Fruit fly (Drosophila melanogaster) whole organism, pupa: ENCODE measurements around the gene JMJD6.
A peak's percentile ranks its signal among the peaks of the same experiment; 100 is the strongest.

ENCODE experiments used
- CG10348 ChIP-seq: fragments of 200-800 bp; sonication (Bioruptor generic); IDR thresholded peaks from 2 replicates; pipeline ENCODE4 v1.3.6; 2022; ENCODE audit warnings: missing biosample characterization, missing genetic modification characterization
- CG12605 ChIP-seq: fragments of 200-800 bp; sonication (Bioruptor generic); IDR thresholded peaks from 2 replicates; pipeline ENCODE4 v1.3.6; 2022; ENCODE audit warnings: missing biosample characterization, missing genetic modification characterization
- CG13204 ChIP-seq: fragments of 200-800 bp; sonication (Bioruptor generic); optimal IDR thresholded peaks from 2 replicates; lab custom pipeline; 2018; ENCODE audit warnings: missing biosample characterization, mild to moderate bottlenecking, missing genetic modification characterization, moderate library complexity
- CG14655 ChIP-seq: fragments of 200-800 bp; sonication (Bioruptor generic); optimal IDR thresholded peaks from 3 replicates; lab custom pipeline; 2017; ENCODE audit warnings: mild to moderate bottlenecking, missing biosample characterization, missing genetic modification reagents, missing genetic modification characterization
- CG15710 ChIP-seq: fragments of 200-800 bp; sonication (Bioruptor generic); optimal IDR thresholded peaks from 2 replicates; lab custom pipeline; 2018; ENCODE audit warnings: missing biosample characterization, mild to moderate bottlenecking, missing genetic modification characterization, moderate library complexity
- CG17806 ChIP-seq: fragments of 200-800 bp; sonication (Bioruptor generic); optimal IDR thresholded peaks from 2 replicates; lab custom pipeline; 2018; ENCODE audit warnings: missing biosample characterization, mild to moderate bottlenecking, missing genetic modification characterization, moderate library complexity
- CG32121 ChIP-seq: fragments of 200-800 bp; sonication (Bioruptor generic); IDR thresholded peaks from 2 replicates; pipeline ENCODE4 v1.3.6; 2022; ENCODE audit warnings: missing biosample characterization, missing genetic modification characterization
- CG34367 ChIP-seq: fragments of 200-800 bp; sonication (Bioruptor generic); optimal IDR thresholded peaks from 2 replicates; lab custom pipeline; 2018; ENCODE audit warnings: missing biosample characterization, mild to moderate bottlenecking, missing genetic modification characterization
- CG4496 ChIP-seq: fragments of 200-800 bp; sonication (Bioruptor generic); IDR thresholded peaks from 3 replicates; pipeline ENCODE4 v1.3.6; 2022; ENCODE audit warnings: missing biosample characterization, missing genetic modification characterization
- CG8159 ChIP-seq: fragments of 200-800 bp; sonication (Bioruptor generic); optimal IDR thresholded peaks from 3 replicates; lab custom pipeline; 2018; ENCODE audit warnings: missing biosample characterization, mild to moderate bottlenecking, missing genetic modification characterization, moderate library complexity
- CG8301 ChIP-seq: fragments of 200-800 bp; sonication (Bioruptor generic); optimal IDR thresholded peaks from 2 replicates; lab custom pipeline; 2018; ENCODE audit warnings: missing biosample characterization, mild to moderate bottlenecking, missing genetic modification characterization
- CG9948 ChIP-seq: fragments of 200-800 bp; sonication (Bioruptor generic); optimal IDR thresholded peaks from 2 replicates; lab custom pipeline; 2018; ENCODE audit warnings: missing biosample characterization, mild to moderate bottlenecking, missing genetic modification characterization, moderate library complexity
- D1 ChIP-seq: fragments of 200-800 bp; sonication (Bioruptor generic); optimal IDR thresholded peaks from 2 replicates; lab custom pipeline; 2018; ENCODE audit warnings: missing biosample characterization, mild to moderate bottlenecking, missing genetic modification characterization, moderate library complexity
- EcR ChIP-seq: fragments of 200-800 bp; sonication (Bioruptor generic); optimal IDR thresholded peaks from 3 replicates; lab custom pipeline; 2019; ENCODE audit warnings: missing biosample characterization, missing genetic modification characterization, mild to moderate bottlenecking, moderate library complexity, missing genetic modification reagents
- Ets98B ChIP-seq: fragments of 200-800 bp; sonication (Bioruptor generic); IDR thresholded peaks from 2 replicates; pipeline ENCODE4 v1.3.6; 2022; ENCODE audit warnings: missing biosample characterization, missing genetic modification characterization
- Pif1A ChIP-seq: fragments of 200-800 bp; sonication (Bioruptor generic); optimal IDR thresholded peaks from 3 replicates; lab custom pipeline; 2016; ENCODE audit warnings: missing biosample characterization, missing genetic modification characterization
- Pif1B ChIP-seq: fragments of 200-800 bp; sonication (Bioruptor generic); optimal IDR thresholded peaks from 3 replicates; lab custom pipeline; 2016; ENCODE audit warnings: missing biosample characterization, missing genetic modification characterization
- Snoo ChIP-seq: fragments of 200-800 bp; sonication (Bioruptor generic); optimal IDR thresholded peaks from 3 replicates; lab custom pipeline; 2017; ENCODE audit warnings: missing biosample characterization, mild to moderate bottlenecking, missing genetic modification characterization, inconsistent platforms
- fd96Ca ChIP-seq: fragments of 200-800 bp; sonication (Bioruptor generic); IDR thresholded peaks from 3 replicates; pipeline ENCODE4 v1.3.6; 2022; ENCODE audit warnings: missing biosample characterization, missing genetic modification characterization
- gl ChIP-seq: fragments of 200-800 bp; sonication (Bioruptor generic); optimal IDR thresholded peaks from 2 replicates; lab custom pipeline; 2018; ENCODE audit warnings: missing biosample characterization, mild to moderate bottlenecking, missing genetic modification characterization
- rn ChIP-seq: fragments of 200-800 bp; sonication (Bioruptor generic); IDR thresholded peaks from 2 replicates; pipeline ENCODE4 v1.3.6; 2022; ENCODE audit warnings: missing biosample characterization, missing genetic modification characterization

Gene JMJD6

DNA sequence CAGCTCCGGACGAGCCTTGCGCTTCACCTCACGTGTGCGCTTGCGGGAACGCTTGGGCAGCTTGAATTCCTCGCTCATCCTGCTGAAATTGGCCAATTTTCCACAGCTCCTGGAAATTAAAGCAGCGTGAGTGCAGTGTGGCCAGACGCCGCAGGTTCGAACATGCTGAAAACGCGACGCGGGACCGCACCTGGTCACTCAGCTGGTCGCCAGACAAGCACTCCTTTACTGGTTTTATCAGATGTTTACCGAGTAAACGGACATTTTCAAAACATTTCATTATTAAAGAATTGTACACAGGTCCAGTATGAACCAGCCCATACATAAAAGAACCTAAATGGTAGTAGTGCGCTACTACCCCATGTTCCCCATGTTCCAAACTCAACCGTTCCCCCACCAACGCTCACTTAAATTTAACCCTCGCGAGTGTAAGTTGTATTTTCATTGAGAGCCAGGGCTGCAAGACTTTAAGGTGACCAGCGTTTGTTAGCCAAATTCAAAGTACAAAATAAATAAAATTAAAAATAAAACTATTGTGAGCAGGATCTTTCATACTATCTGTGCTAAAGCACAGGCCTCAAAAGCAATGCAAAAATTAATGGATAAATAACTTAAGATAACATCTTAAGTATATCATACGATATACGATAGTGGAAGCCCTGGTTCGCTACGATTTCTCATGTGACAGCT is at the start of gene JMJD6, which contains the start of the genes CG7071 and Muted:
JMJD6 (minus strand) TSS at position 154 of the 690 bp plus-strand sequence.
CG7071 (plus strand) TSS at position 403 of the 690 bp plus-strand sequence.
Muted (plus strand) TSS at position 403 of the 690 bp plus-strand sequence.
- TF ChIP-seq CG9948 (tag; lab: Kevin White, UChicago) (peak; percentile 74), CG13204 (GFP tag; lab: Kevin White, UChicago) (no peak), CG15710 (peak; percentile 81), CG34367 (tag; lab: Kevin White, UChicago) (peak; percentile 65), CG12605 (GFP tag; lab: Robert Waterston, UW) (peak; percentile 36; the same call in 1 of the 2 replicates), Snoo (tag; lab: Kevin White, UChicago) (peak; percentile 73), fd96Ca (GFP tag; lab: Robert Waterston, UW) (peak; percentile 87; the same call in 2 of the 3 replicates), D1 (tag; lab: Kevin White, UChicago) (no peak), CG14655 (peak; percentile 83), rn (GFP tag; lab: Robert Waterston, UW) (peak; percentile 82), Pif1B (GFP tag; lab: Kevin White, UChicago) (peak; percentile 74), CG32121 (GFP tag; lab: Robert Waterston, UW) (peak; percentile 85), CG8159 (tag; lab: Kevin White, UChicago) (peak; percentile 78), CG17806 (tag; lab: Kevin White, UChicago) (peak; percentile 83), CG8301 (tag; lab: Kevin White, UChicago) (peak; percentile 77), Pif1A (GFP tag; lab: Kevin White, UChicago) (peak; percentile 87), CG10348 (no peak; the same call in 1 of the 2 replicates), EcR (no peak), Ets98B (GFP tag; lab: Robert Waterston, UW) (peak; percentile 85), CG4496 (peak; percentile 94), gl (tag; lab: Kevin White, UChicago) (peak; percentile 43)

DNA sequence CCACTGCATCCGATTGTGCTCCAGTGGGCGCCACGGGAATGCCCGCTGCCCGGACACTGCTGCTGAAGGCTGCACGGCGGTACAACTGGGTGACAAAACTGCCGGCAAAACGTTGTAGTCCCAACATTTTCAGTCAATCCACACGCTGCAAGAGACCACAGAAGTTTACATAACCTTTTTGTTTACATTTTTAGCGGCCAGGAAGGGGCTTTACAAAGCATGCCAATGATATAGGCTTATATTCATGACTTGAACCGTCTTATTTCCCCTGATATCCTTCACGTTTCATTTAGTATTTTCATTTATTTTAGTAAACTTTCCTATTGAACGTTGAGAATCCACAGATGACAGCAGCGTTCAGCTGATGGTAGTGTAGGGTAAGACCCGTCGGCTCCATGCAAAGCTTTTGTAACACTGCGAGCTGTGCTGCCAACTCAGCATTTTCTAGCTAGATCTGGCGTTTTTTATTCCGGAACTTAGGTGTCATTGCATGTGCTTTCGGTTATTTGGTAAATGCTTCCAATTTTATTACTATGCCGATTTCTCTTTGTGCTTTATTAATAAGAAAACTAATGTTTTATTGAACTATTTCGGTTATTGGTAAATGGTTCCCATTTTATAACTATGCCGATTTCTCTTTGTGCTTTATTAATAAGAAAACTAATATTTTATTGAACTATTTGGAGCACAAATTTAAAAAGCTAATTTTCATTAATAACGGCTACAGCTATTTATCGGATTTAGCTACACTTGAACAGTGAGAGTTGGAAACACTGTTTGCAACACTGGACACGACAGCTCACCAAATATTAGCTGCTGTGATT is 48.6 kb upstream of the JMJD6 start, which contains the start of the genes CG13850 and lqfR:
CG13850 (minus strand) TSS at position 379 of the 824 bp plus-strand sequence.
lqfR (plus strand) TSS at position 765 of the 824 bp plus-strand sequence.
- TF ChIP-seq CG32121 (GFP tag; lab: Robert Waterston, UW) (peak; percentile 45; the same call in 1 of the 2 replicates), CG12605 (GFP tag; lab: Robert Waterston, UW) (no peak), CG15710 (peak; percentile 64), CG14655 (no peak), Ets98B (GFP tag; lab: Robert Waterston, UW) (no peak), Pif1A (GFP tag; lab: Kevin White, UChicago) (no peak), CG9948 (tag; lab: Kevin White, UChicago) (peak; percentile 35), EcR (no peak), D1 (tag; lab: Kevin White, UChicago) (no peak), fd96Ca (GFP tag; lab: Robert Waterston, UW) (peak; percentile 70), CG13204 (GFP tag; lab: Kevin White, UChicago) (no peak), CG8159 (tag; lab: Kevin White, UChicago) (peak; percentile 62), CG4496 (no peak), CG34367 (tag; lab: Kevin White, UChicago) (no peak), CG10348 (0 out of 2 replicates have a peak, but pooled peaks have one; percentile 14), rn (GFP tag; lab: Robert Waterston, UW) (0 out of 2 replicates have a peak, but pooled peaks have one; percentile 9), CG8301 (tag; lab: Kevin White, UChicago) (no peak), Snoo (tag; lab: Kevin White, UChicago) (peak; percentile 70), CG17806 (tag; lab: Kevin White, UChicago) (peak; percentile 20), Pif1B (GFP tag; lab: Kevin White, UChicago) (peak; percentile 14)

DNA sequence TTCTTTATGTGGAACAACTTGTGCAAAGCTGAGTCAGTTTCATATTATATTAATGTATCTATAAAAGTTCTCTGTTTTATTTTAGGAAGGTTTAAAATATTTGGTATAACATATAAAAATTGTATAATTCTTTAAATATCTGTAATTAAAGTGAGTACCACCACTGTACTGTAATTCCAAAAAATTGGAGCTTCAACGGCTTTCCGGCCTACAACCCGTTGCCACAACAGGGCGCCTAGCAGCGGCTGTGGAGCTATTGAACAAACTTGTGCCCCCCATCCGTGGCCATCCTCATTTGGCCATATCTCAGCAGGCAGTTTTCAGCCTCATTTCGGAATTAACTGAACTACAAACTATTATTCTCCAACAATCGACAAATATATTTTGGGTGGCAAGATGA is 43.5 kb upstream of the JMJD6 start, which contains the start of gene CG13855:
CG13855 (plus strand) TSS at position 301 of the 400 bp plus-strand sequence.
- TF ChIP-seq CG8159 (tag; lab: Kevin White, UChicago) (no peak), CG10348 (no peak), gl (tag; lab: Kevin White, UChicago) (no peak)

DNA sequence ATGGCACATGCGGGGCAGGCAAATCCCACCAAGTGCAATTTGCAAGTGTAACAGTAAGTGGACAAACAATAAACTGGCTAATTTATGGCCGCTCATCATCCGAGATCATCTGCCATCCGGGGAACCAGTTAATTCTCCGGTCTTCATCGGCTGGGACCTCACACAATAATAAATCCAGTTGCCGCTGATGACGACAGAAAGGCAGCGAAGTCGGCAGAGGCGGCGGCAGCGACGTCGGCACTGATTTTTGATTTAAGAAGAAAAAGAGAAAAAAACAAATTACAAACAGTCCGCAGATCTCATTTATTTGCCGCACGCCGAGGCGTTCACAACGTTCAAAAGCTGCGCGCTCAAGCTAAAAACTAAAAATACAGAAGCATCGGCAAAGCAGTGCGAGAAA is 40.2 kb upstream of the JMJD6 start, which contains the start of gene CG13856:
CG13856 (plus strand) TSS at position 301 of the 400 bp plus-strand sequence.
- TF ChIP-seq Pif1A (GFP tag; lab: Kevin White, UChicago) (no peak), gl (tag; lab: Kevin White, UChicago) (no peak), D1 (tag; lab: Kevin White, UChicago) (no peak), CG15710 (no peak), EcR (no peak), CG8159 (tag; lab: Kevin White, UChicago) (no peak), Pif1B (GFP tag; lab: Kevin White, UChicago) (no peak), CG9948 (tag; lab: Kevin White, UChicago) (no peak)

DNA sequence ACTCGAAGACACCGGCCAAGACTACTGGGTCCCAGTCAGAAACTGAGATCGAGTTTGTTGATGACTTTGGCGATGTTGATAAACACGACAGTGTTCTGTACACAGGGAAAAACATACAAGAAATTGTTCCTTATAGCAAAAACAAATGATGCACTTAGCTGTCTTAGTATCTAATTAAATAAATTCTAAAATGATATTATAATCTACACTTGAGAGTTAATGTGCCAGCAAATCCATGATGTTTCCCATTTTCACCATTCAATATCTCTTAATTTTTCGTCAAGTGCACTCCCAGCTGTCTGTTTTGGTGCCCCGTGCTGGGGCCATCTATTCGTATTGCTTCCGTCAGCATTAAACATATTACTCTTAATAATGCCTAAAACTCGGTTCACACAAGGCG is 38.1 kb upstream of the JMJD6 start:
- peak; percentile 23 for TF ChIP-seq CG8159 (tag; lab: Kevin White, UChicago)
- peak; percentile 85 for TF ChIP-seq CG14655
- no peak for TF ChIP-seq CG17806 (tag; lab: Kevin White, UChicago)
- TF ChIP-seq CG12605 (GFP tag; lab: Robert Waterston, UW): no peak
- no peak for TF ChIP-seq CG10348
- no peak for TF ChIP-seq CG13204 (GFP tag; lab: Kevin White, UChicago)
- no peak for TF ChIP-seq gl (tag; lab: Kevin White, UChicago)
- peak; percentile 43 for TF ChIP-seq Pif1B (GFP tag; lab: Kevin White, UChicago)
- TF ChIP-seq Snoo (tag; lab: Kevin White, UChicago): no peak
- TF ChIP-seq CG15710: no peak
- no peak for TF ChIP-seq fd96Ca (GFP tag; lab: Robert Waterston, UW)
- TF ChIP-seq CG9948 (tag; lab: Kevin White, UChicago): peak; percentile 54
- no peak for TF ChIP-seq EcR
- TF ChIP-seq CG34367 (tag; lab: Kevin White, UChicago): no peak
- peak; percentile 61 for TF ChIP-seq Pif1A (GFP tag; lab: Kevin White, UChicago)
- peak; percentile 85 for TF ChIP-seq CG8301 (tag; lab: Kevin White, UChicago)
- TF ChIP-seq CG4496: peak; percentile 79; the same call in 2 of the 3 replicates
- TF ChIP-seq Ets98B (GFP tag; lab: Robert Waterston, UW): peak; percentile 69
- TF ChIP-seq rn (GFP tag; lab: Robert Waterston, UW): no peak
- no peak for TF ChIP-seq D1 (tag; lab: Kevin White, UChicago)
- TF ChIP-seq CG32121 (GFP tag; lab: Robert Waterston, UW): peak; percentile 57; the same call in 1 of the 2 replicates
